Fruit fly (Drosophila melanogaster) whole organism, adult: ENCODE measurements around the gene RNF220.

Experiments used
- CG11617 ChIP-seq: fragments of 200-800 bp; sonication (Bioruptor generic); optimal IDR thresholded peaks from 2 replicates; lab custom pipeline; 2017; ENCODE audit warnings: mild to moderate bottlenecking, missing biosample characterization, missing genetic modification reagents, missing genetic modification characterization
- CG12768 ChIP-seq: fragments of 200-800 bp; sonication (Bioruptor generic); optimal IDR thresholded peaks from 2 replicates; lab custom pipeline; 2017; ENCODE audit warnings: missing biosample characterization, missing genetic modification characterization, mild to moderate bottlenecking, moderate library complexity, missing genetic modification reagents
- CG14711 ChIP-seq: fragments of 200-800 bp; sonication (Bioruptor generic); optimal IDR thresholded peaks from 2 replicates; lab custom pipeline; 2018; ENCODE audit warnings: missing biosample characterization, mild to moderate bottlenecking, missing genetic modification characterization, moderate library complexity
- CG1620 ChIP-seq: fragments of 200-800 bp; sonication (Bioruptor generic); optimal IDR thresholded peaks from 2 replicates; lab custom pipeline; 2016; ENCODE audit warnings: missing biosample characterization, missing genetic modification characterization
- CG33017 ChIP-seq: fragments of 200-800 bp; sonication (Bioruptor generic); optimal IDR thresholded peaks from 2 replicates; lab custom pipeline; 2018; ENCODE audit warnings: missing biosample characterization, mild to moderate bottlenecking, missing genetic modification characterization, moderate library complexity
- CG5204 ChIP-seq: fragments of 200-800 bp; sonication (Bioruptor generic); optimal IDR thresholded peaks from 2 replicates; lab custom pipeline; 2016; ENCODE audit warnings: missing biosample characterization, missing genetic modification characterization
- CG7045 ChIP-seq: fragments of 200-800 bp; sonication (Bioruptor generic); optimal IDR thresholded peaks from 2 replicates; lab custom pipeline; 2017; ENCODE audit warnings: missing biosample characterization, mild to moderate bottlenecking, missing genetic modification characterization
- CG7101 ChIP-seq: fragments of 200-800 bp; sonication (Bioruptor generic); optimal IDR thresholded peaks from 2 replicates; lab custom pipeline; 2018; ENCODE audit warnings: missing biosample characterization, mild to moderate bottlenecking, missing genetic modification characterization, moderate library complexity
- Clk ChIP-seq: fragments of 200-800 bp; sonication (Bioruptor generic); optimal IDR thresholded peaks from 2 replicates; lab custom pipeline; 2017; ENCODE audit warnings: missing biosample characterization, missing genetic modification characterization
- Crg-1 ChIP-seq: fragments of 200-800 bp; sonication (Bioruptor generic); optimal IDR thresholded peaks from 2 replicates; lab custom pipeline; 2016; ENCODE audit warnings: missing biosample characterization, missing genetic modification characterization
- Hr96 ChIP-seq: fragments of 200-800 bp; sonication (Bioruptor generic); optimal IDR thresholded peaks from 2 replicates; lab custom pipeline; 2016; ENCODE audit warnings: missing biosample characterization, missing genetic modification characterization
- Mnt ChIP-seq: fragments of 200-800 bp; sonication (Bioruptor generic); optimal IDR thresholded peaks from 2 replicates; lab custom pipeline; 2016; ENCODE audit warnings: missing biosample characterization, mild to moderate bottlenecking, missing genetic modification characterization
- bab1 ChIP-seq: fragments of 200-800 bp; sonication (Bioruptor generic); optimal IDR thresholded peaks from 3 replicates; lab custom pipeline; 2019; ENCODE audit warnings: missing biosample characterization, mild to moderate bottlenecking, missing genetic modification characterization, moderate library complexity
- cic ChIP-seq: fragments of 200-800 bp; sonication (Bioruptor generic); optimal IDR thresholded peaks from 2 replicates; lab custom pipeline; 2017; ENCODE audit warnings: missing biosample characterization, mild to moderate bottlenecking, missing genetic modification characterization, moderate library complexity
- cnc ChIP-seq, 2 experiments: fragments of >200 bp; optimal IDR thresholded peaks; 2 replicates each; lab custom pipeline; 2017
- kay ChIP-seq: fragments of 200-800 bp; sonication (Bioruptor generic); peaks from one replicate; lab custom pipeline; 2016; ENCODE audit warnings: missing biosample characterization, missing genetic modification characterization, borderline replicate concordance
- ovo ChIP-seq: fragments of 200-800 bp; sonication (Bioruptor generic); optimal IDR thresholded peaks from 2 replicates; lab custom pipeline; 2016; ENCODE audit warnings: missing biosample characterization, missing genetic modification characterization
- pad ChIP-seq: fragments of 200-800 bp; sonication (Bioruptor generic); optimal IDR thresholded peaks from 3 replicates; lab custom pipeline; 2017; ENCODE audit warnings: missing biosample characterization, missing genetic modification characterization, mild to moderate bottlenecking, moderate library complexity, missing genetic modification reagents
- tj ChIP-seq: fragments of 200-800 bp; sonication (Bioruptor generic); optimal IDR thresholded peaks from 3 replicates; lab custom pipeline; 2017; ENCODE audit warnings: missing biosample characterization, mild to moderate bottlenecking, missing genetic modification characterization, moderate library complexity
- toe ChIP-seq: fragments of 200-800 bp; sonication (Bioruptor generic); optimal IDR thresholded peaks from 2 replicates; lab custom pipeline; 2016; ENCODE audit warnings: missing biosample characterization, missing genetic modification characterization

The RNF220 gene

dm6 chr3R:22717863-22718262 is 8.4 kb downstream of the RNF220 start:
- TF ChIP-seq Hr96 (GFP tag; lab: Kevin White, UChicago): no peak
- TF ChIP-seq CG11617 (GFP tag; lab: Kevin White, UChicago): no peak
- TF ChIP-seq Mnt: no peak
- TF ChIP-seq Clk: no peak
- no peak for TF ChIP-seq ovo (GFP tag; lab: Kevin White, UChicago)
- TF ChIP-seq pad (GFP tag; lab: Kevin White, UChicago): no peak
- no peak for TF ChIP-seq CG33017 (tag; lab: Kevin White, UChicago)
- no peak for TF ChIP-seq bab1 (GFP tag; lab: Kevin White, UChicago)
- TF ChIP-seq cic: no peak
- no peak for TF ChIP-seq CG12768
- no peak for TF ChIP-seq CG14711 (tag; lab: Kevin White, UChicago)
- TF ChIP-seq cnc (optimal IDR thresholded peaks at IDR 0.05; lab: Kevin White, UChicago): no peak
- no peak for TF ChIP-seq CG7045 (GFP tag; lab: Kevin White, UChicago)
- no peak for TF ChIP-seq kay (GFP tag; lab: Kevin White, UChicago)
- TF ChIP-seq CG5204 (GFP tag; lab: Kevin White, UChicago): no peak
- no peak for TF ChIP-seq CG7101
- no peak for TF ChIP-seq Crg-1 (GFP tag; lab: Kevin White, UChicago)
- TF ChIP-seq CG1620 (GFP tag; lab: Kevin White, UChicago): no peak
- no peak for TF ChIP-seq toe (GFP tag; lab: Kevin White, UChicago)

dm6 chr3R:22710662-22711061 is 15.6 kb downstream of the RNF220 start, which contains the start of gene CG4907:
Gene CG4907, minus strand, starts transcription at chr3R:22710762.
- TF ChIP-seq Mnt: no peak
- no peak for TF ChIP-seq pad (GFP tag; lab: Kevin White, UChicago)
- no peak for TF ChIP-seq CG1620 (GFP tag; lab: Kevin White, UChicago)
- no peak for TF ChIP-seq CG14711 (tag; lab: Kevin White, UChicago)
- no peak for TF ChIP-seq cnc (optimal IDR thresholded peaks at IDR 0.05; lab: Kevin White, UChicago)

- TF ChIP-seq CG11617 (GFP tag; lab: Kevin White, UChicago) (no peak), tj (GFP tag; lab: Kevin White, UChicago) (no peak), toe (GFP tag; lab: Kevin White, UChicago) (no peak), cnc (optimal IDR thresholded peaks at IDR 0.05; lab: Kevin White, UChicago) (no peak), bab1 (GFP tag; lab: Kevin White, UChicago) (no peak), CG5204 (GFP tag; lab: Kevin White, UChicago) (no peak), kay (GFP tag; lab: Kevin White, UChicago) (no peak), ovo (GFP tag; lab: Kevin White, UChicago) (no peak), Hr96 (GFP tag; lab: Kevin White, UChicago) (no peak), cic (no peak), Crg-1 (GFP tag; lab: Kevin White, UChicago) (no peak), Mnt (no peak), CG1620 (GFP tag; lab: Kevin White, UChicago) (no peak), CG33017 (tag; lab: Kevin White, UChicago) (no peak), CG7045 (GFP tag; lab: Kevin White, UChicago) (no peak), pad (GFP tag; lab: Kevin White, UChicago) (no peak), CG7101 (no peak)
Observed at dm6 chr3R:22707178-22707577, 19.0 kb downstream of the RNF220 start, which contains the start of gene CG13842. Gene CG13842, minus strand, starts transcription at chr3R:22707278.

- TF ChIP-seq Clk (no peak), tj (GFP tag; lab: Kevin White, UChicago) (no peak), CG12768 (no peak), Mnt (no peak), CG7045 (GFP tag; lab: Kevin White, UChicago) (no peak), cic (no peak), pad (GFP tag; lab: Kevin White, UChicago) (no peak), CG11617 (GFP tag; lab: Kevin White, UChicago) (no peak), toe (GFP tag; lab: Kevin White, UChicago) (no peak), Crg-1 (GFP tag; lab: Kevin White, UChicago) (no peak), CG14711 (tag; lab: Kevin White, UChicago) (no peak), CG7101 (no peak), kay (GFP tag; lab: Kevin White, UChicago) (no peak), ovo (GFP tag; lab: Kevin White, UChicago) (no peak), CG33017 (tag; lab: Kevin White, UChicago) (no peak), CG5204 (GFP tag; lab: Kevin White, UChicago) (no peak), bab1 (GFP tag; lab: Kevin White, UChicago) (no peak)
Observed at dm6 chr3R:22701793-22702192, 24.4 kb downstream of the RNF220 start, which contains the start of the genes CG6972 and CCAP. Gene CG6972, plus strand, starts transcription at chr3R:22702007. Gene CCAP, minus strand, starts transcription at chr3R:22702084.

- TF ChIP-seq bab1 (GFP tag; lab: Kevin White, UChicago) (peak; percentile 11), Hr96 (GFP tag; lab: Kevin White, UChicago) (no peak)
Observed at dm6 chr3R:22698208-22698607, 28.0 kb downstream of the RNF220 start, which contains the start of gene Cyp6d4. Gene Cyp6d4, plus strand, starts transcription at chr3R:22698319.

- no peak for TF ChIP-seq Crg-1 (GFP tag; lab: Kevin White, UChicago)
- no peak for TF ChIP-seq CG7101
- no peak for TF ChIP-seq CG33017 (tag; lab: Kevin White, UChicago)
- no peak for TF ChIP-seq kay (GFP tag; lab: Kevin White, UChicago)
- no peak for TF ChIP-seq cnc (optimal IDR thresholded peaks at IDR 0.05; lab: Kevin White, UChicago)
- no peak for TF ChIP-seq cic
- TF ChIP-seq CG5204 (GFP tag; lab: Kevin White, UChicago): no peak
- TF ChIP-seq Hr96 (GFP tag; lab: Kevin White, UChicago): no peak
- no peak for TF ChIP-seq bab1 (GFP tag; lab: Kevin White, UChicago)
- no peak for TF ChIP-seq CG12768
- no peak for TF ChIP-seq CG11617 (GFP tag; lab: Kevin White, UChicago)
- TF ChIP-seq pad (GFP tag; lab: Kevin White, UChicago): no peak
- TF ChIP-seq tj (GFP tag; lab: Kevin White, UChicago): no peak
- TF ChIP-seq CG1620 (GFP tag; lab: Kevin White, UChicago): no peak
Observed at dm6 chr3R:22694659-22695058, 31.6 kb downstream of the RNF220 start, which contains the start of gene cd. Gene cd, plus strand, starts transcription at chr3R:22694959.
